Worm (Caenorhabditis elegans): Measurements from ENCODE around the gene klp-17.

DNA sequence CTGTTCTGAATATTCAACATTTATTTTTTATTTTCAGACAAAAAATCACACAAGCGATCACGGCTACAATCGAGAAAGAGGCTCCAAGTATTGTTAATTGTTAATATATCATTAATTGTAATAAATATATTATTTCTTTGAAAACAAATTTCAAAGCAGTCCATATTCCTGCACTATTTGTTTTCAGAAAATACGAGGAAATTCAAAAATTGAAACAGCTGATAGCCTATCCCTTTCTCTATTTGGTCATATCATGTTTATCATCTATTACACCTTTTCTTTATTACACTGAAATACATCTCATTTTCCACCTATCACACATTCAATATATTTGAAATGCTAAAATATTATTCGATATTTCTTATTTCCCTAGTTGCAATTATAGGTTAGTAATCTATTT, 22.5 kb downstream of the klp-17 start, which contains the start of gene W02B12.13:
- TF ChIP-seq nhr-11 (tag; optimal IDR thresholded peaks at IDR 0.05) (no peak), egl-27 (tag; optimal IDR thresholded peaks at IDR 0.05) (no peak), ceh-28 (tag; optimal IDR thresholded peaks at IDR 0.05) (no peak), lin-15B (tag; optimal IDR thresholded peaks at IDR 0.05) (no peak), nhr-12 (tag; optimal IDR thresholded peaks at IDR 0.05) (no peak), ama-1 (optimal IDR thresholded peaks at IDR 0.05) (no peak), snpc-4 (tag; optimal IDR thresholded peaks at IDR 0.05) (no peak), aly-2 (tag; optimal IDR thresholded peaks at IDR 0.05) (no peak), fkh-10 (GFP tag; optimal IDR thresholded peaks at IDR 0.05) (no peak), elt-2 (tag; optimal IDR thresholded peaks at IDR 0.05) (no peak), skn-1 (tag; optimal IDR thresholded peaks at IDR 0.05) (no peak), unc-39 (tag; optimal IDR thresholded peaks at IDR 0.05) (no peak), unc-62 (GFP tag; optimal IDR thresholded peaks at IDR 0.05) (no peak), zag-1 (tag; optimal IDR thresholded peaks at IDR 0.05) (no peak)

Measured in whole organism, L3 larva.